Worm (Caenorhabditis elegans) whole organism, early embryonic: ENCODE measurements around the gene F53B1.3.

Experiments
- B0310.2 ChIP-seq: sonication (generic microtip); optimal IDR thresholded peaks from 2 replicates; lab custom pipeline; 2016; ENCODE audit warnings: mild to moderate bottlenecking, missing genetic modification characterization, missing compliant biosample characterization
- F13C5.2 ChIP-seq: sonication (generic microtip); optimal IDR thresholded peaks from 2 replicates; lab custom pipeline; 2017; ENCODE audit warnings: mild to moderate bottlenecking, missing genetic modification characterization, inconsistent platforms, missing compliant biosample characterization
- aly-1 ChIP-seq: sonication (generic microtip); optimal IDR thresholded peaks from 2 replicates; lab custom pipeline; 2016; ENCODE audit warnings: missing genetic modification characterization, missing compliant biosample characterization
- ama-1 ChIP-seq: fragments of 150-350 bp; optimal IDR thresholded peaks from 2 replicates; lab custom pipeline; 2014
- ceh-13 ChIP-seq: fragments of 200-800 bp; sonication (Bioruptor generic); optimal IDR thresholded peaks from 2 replicates; lab custom pipeline; 2018; ENCODE audit warnings: mild to moderate bottlenecking, missing genetic modification characterization, missing compliant biosample characterization
- ceh-36 ChIP-seq: sonication (generic microtip); optimal IDR thresholded peaks from 2 replicates; lab custom pipeline; 2016; ENCODE audit warnings: missing genetic modification characterization, inconsistent platforms, missing compliant biosample characterization
- ets-7 ChIP-seq: sonication (generic microtip); optimal IDR thresholded peaks from 2 replicates; lab custom pipeline; 2016; ENCODE audit warnings: missing genotype, missing genetic modification characterization, missing compliant biosample characterization
- flt-1 ChIP-seq: fragments of 200-800 bp; sonication (Bioruptor generic); IDR thresholded peaks from 2 replicates; pipeline ENCODE4 v1.3.6; 2022; ENCODE audit warnings: missing genetic modification characterization, missing compliant biosample characterization
- hmbx-1 ChIP-seq: sonication (generic microtip); optimal IDR thresholded peaks from 2 replicates; lab custom pipeline; 2016; ENCODE audit warnings: mild to moderate bottlenecking, missing genetic modification characterization, missing compliant biosample characterization
- hmg-4 ChIP-seq: fragments of 200-800 bp; sonication (Bioruptor generic); optimal IDR thresholded peaks from 2 replicates; lab custom pipeline; 2018; ENCODE audit warnings: mild to moderate bottlenecking, missing genetic modification characterization, missing compliant biosample characterization
- hnd-1 ChIP-seq: sonication (generic microtip); optimal IDR thresholded peaks from 2 replicates; lab custom pipeline; 2016; ENCODE audit warnings: missing genetic modification characterization, missing compliant biosample characterization
- pes-1 ChIP-seq: fragments of 200-800 bp; sonication (Bioruptor generic); IDR thresholded peaks from 2 replicates; pipeline ENCODE4 v1.3.6; 2022; ENCODE audit warnings: missing genetic modification reagents, missing genetic modification characterization, missing compliant biosample characterization
- scrt-1 ChIP-seq: fragments of 200-800 bp; sonication (Bioruptor generic); IDR thresholded peaks from 2 replicates; pipeline ENCODE4 v1.3.6; 2022; ENCODE audit warnings: missing genetic modification characterization, missing compliant biosample characterization
- sea-1 ChIP-seq: fragments of 200-800 bp; sonication (Bioruptor generic); conservative IDR thresholded peaks from 2 replicates; pipeline ENCODE4 v1.3.6; 2022; ENCODE audit warnings: missing genetic modification characterization, missing compliant biosample characterization
- tbx-11 ChIP-seq: fragments of 200-800 bp; sonication (Bioruptor generic); IDR thresholded peaks from 2 replicates; pipeline ENCODE4 v1.3.6; 2022; ENCODE audit warnings: missing genetic modification characterization, missing compliant biosample characterization
- tbx-37 ChIP-seq: fragments of 200-800 bp; sonication (Bioruptor generic); conservative IDR thresholded peaks from 2 replicates; pipeline ENCODE4 v1.3.6; 2022; ENCODE audit warnings: missing genetic modification reagents, missing genetic modification characterization, missing compliant biosample characterization
- tra-4 ChIP-seq: sonication (generic microtip); optimal IDR thresholded peaks from 2 replicates; lab custom pipeline; 2017; ENCODE audit warnings: missing genetic modification characterization, missing compliant biosample characterization

F53B1.3 gene

ce11 chrX:2071392-2072001 lies 33.9 kb upstream of the F53B1.3 start:
- TF ChIP-seq hmg-4 (GFP tag; lab: Kevin White, UChicago): peak; percentile 38
- TF ChIP-seq ets-7: no peak
- TF ChIP-seq tra-4 (tag; lab: Kevin White, UChicago): no peak
- no peak for TF ChIP-seq tbx-37 (GFP tag; lab: Robert Waterston, UW)
- TF ChIP-seq B0310.2 (tag; lab: Kevin White, UChicago): no peak
- no peak for TF ChIP-seq scrt-1 (GFP tag; lab: Robert Waterston, UW)
- TF ChIP-seq pes-1 (GFP tag; lab: Robert Waterston, UW): no peak
- peak; percentile 63 for TF ChIP-seq F13C5.2

ce11 chrX:2074055-2074454 lies 31.4 kb upstream of the F53B1.3 start, which contains the start of gene txdc-12.2:
Gene txdc-12.2 (plus strand): TSS chrX:2074450.
- TF ChIP-seq ceh-13 (GFP tag; lab: Kevin White, UChicago) (no peak), tbx-37 (GFP tag; lab: Robert Waterston, UW) (no peak), aly-1 (tag; lab: Kevin White, UChicago) (no peak)

ce11 chrX:2075169-2075568 lies 30.2 kb upstream of the F53B1.3 start:
- TF ChIP-seq hmg-4 (GFP tag; lab: Kevin White, UChicago): no peak
- TF ChIP-seq aly-1 (tag; lab: Kevin White, UChicago): no peak
- TF ChIP-seq ets-7: no peak
- TF ChIP-seq tbx-11: no peak
- TF ChIP-seq ama-1 (lab: Kevin White, UChicago): no peak
- no peak for TF ChIP-seq tra-4 (tag; lab: Kevin White, UChicago)
- TF ChIP-seq scrt-1 (GFP tag; lab: Robert Waterston, UW): no peak
- no peak for TF ChIP-seq pes-1 (GFP tag; lab: Robert Waterston, UW)
- no peak for TF ChIP-seq F13C5.2
- TF ChIP-seq ceh-36 (tag; lab: Kevin White, UChicago): no peak
- no peak for TF ChIP-seq tbx-37 (GFP tag; lab: Robert Waterston, UW)
- no peak for TF ChIP-seq hnd-1 (tag; lab: Kevin White, UChicago)
- no peak for TF ChIP-seq sea-1 (GFP tag; lab: Robert Waterston, UW)

ce11 chrX:2078822-2079221 lies 26.6 kb upstream of the F53B1.3 start:
- no peak for TF ChIP-seq scrt-1 (GFP tag; lab: Robert Waterston, UW)
- no peak for TF ChIP-seq hmg-4 (GFP tag; lab: Kevin White, UChicago)
- TF ChIP-seq hmbx-1: no peak
- no peak for TF ChIP-seq ama-1 (lab: Kevin White, UChicago)
- TF ChIP-seq flt-1 (GFP tag; lab: Robert Waterston, UW): no peak
- TF ChIP-seq ceh-36 (tag; lab: Kevin White, UChicago): no peak
- TF ChIP-seq tra-4 (tag; lab: Kevin White, UChicago): no peak
- no peak for TF ChIP-seq B0310.2 (tag; lab: Kevin White, UChicago)
- no peak for TF ChIP-seq hnd-1 (tag; lab: Kevin White, UChicago)
- TF ChIP-seq tbx-37 (GFP tag; lab: Robert Waterston, UW): no peak
- no peak for TF ChIP-seq pes-1 (GFP tag; lab: Robert Waterston, UW)
- no peak for TF ChIP-seq ets-7
- TF ChIP-seq ceh-13 (GFP tag; lab: Kevin White, UChicago): no peak
- no peak for TF ChIP-seq F13C5.2
- TF ChIP-seq aly-1 (tag; lab: Kevin White, UChicago): no peak
- TF ChIP-seq tbx-11: no peak
- no peak for TF ChIP-seq sea-1 (GFP tag; lab: Robert Waterston, UW)

ce11 chrX:2079536-2079935 lies 25.9 kb upstream of the F53B1.3 start, which contains the start of gene F49H12.4:
Gene F49H12.4 (plus strand): TSS chrX:2079836.
- no peak for TF ChIP-seq tbx-11
- no peak for TF ChIP-seq ets-7
- no peak for TF ChIP-seq B0310.2 (tag; lab: Kevin White, UChicago)
- no peak for TF ChIP-seq tra-4 (tag; lab: Kevin White, UChicago)
- TF ChIP-seq ceh-13 (GFP tag; lab: Kevin White, UChicago): no peak
- no peak for TF ChIP-seq flt-1 (GFP tag; lab: Robert Waterston, UW)
- TF ChIP-seq hmbx-1: no peak
- TF ChIP-seq hmg-4 (GFP tag; lab: Kevin White, UChicago): no peak
- TF ChIP-seq sea-1 (GFP tag; lab: Robert Waterston, UW): no peak
- TF ChIP-seq F13C5.2: no peak
- TF ChIP-seq scrt-1 (GFP tag; lab: Robert Waterston, UW): no peak
- no peak for TF ChIP-seq ceh-36 (tag; lab: Kevin White, UChicago)

- TF ChIP-seq ets-7 (no peak), hmg-4 (GFP tag; lab: Kevin White, UChicago) (no peak), ceh-36 (tag; lab: Kevin White, UChicago) (no peak), hnd-1 (tag; lab: Kevin White, UChicago) (no peak), sea-1 (GFP tag; lab: Robert Waterston, UW) (no peak), tra-4 (tag; lab: Kevin White, UChicago) (no peak), ama-1 (lab: Kevin White, UChicago) (no peak), scrt-1 (GFP tag; lab: Robert Waterston, UW) (no peak)
Measured at ce11 chrX:2084019-2084418, 21.4 kb upstream of the F53B1.3 start, which contains the start of gene F49H12.3. Gene F49H12.3 (plus strand): TSS chrX:2084375.

ce11 chrX:2084988-2085387 lies 20.4 kb upstream of the F53B1.3 start, which contains the start of gene F49H12.2:
Gene F49H12.2 (plus strand): TSS chrX:2085288.
- TF ChIP-seq sea-1 (GFP tag; lab: Robert Waterston, UW) (no peak), ceh-13 (GFP tag; lab: Kevin White, UChicago) (no peak), tbx-11 (no peak), ceh-36 (tag; lab: Kevin White, UChicago) (no peak), hnd-1 (tag; lab: Kevin White, UChicago) (no peak), flt-1 (GFP tag; lab: Robert Waterston, UW) (no peak), F13C5.2 (no peak), hmbx-1 (no peak)
